Worm (Caenorhabditis elegans) whole organism, L3 larva: ENCODE measurements around the gene K08D10.11.

Experiments used
- R02D3.7 ChIP-seq: fragments of 150-350 bp; optimal IDR thresholded peaks from 2 replicates; lab custom pipeline; 2014; ENCODE audit warnings: missing biosample characterization, missing genetic modification characterization
- ZK546.5 ChIP-seq: sonication (generic microtip); optimal IDR thresholded peaks from 2 replicates; lab custom pipeline; 2017; ENCODE audit warnings: missing biosample characterization, missing genetic modification characterization
- egl-27 ChIP-seq: sonication (generic microtip); optimal IDR thresholded peaks from 4 replicates; lab custom pipeline; 2017; ENCODE audit warnings: missing biosample characterization, missing genetic modification reagents, missing genetic modification characterization
- fkh-10 ChIP-seq: sonication (generic microtip); optimal IDR thresholded peaks from 2 replicates; lab custom pipeline; 2017; ENCODE audit warnings: missing biosample characterization, missing genetic modification reagents, missing genetic modification characterization
- fkh-2 ChIP-seq: fragments of 150-350 bp; optimal IDR thresholded peaks from 2 replicates; lab custom pipeline; 2014; ENCODE audit warnings: missing biosample characterization, missing genetic modification reagents, missing genetic modification characterization
- lin-39 ChIP-seq: fragments of 150-350 bp; optimal IDR thresholded peaks from 2 replicates; lab custom pipeline; 2018; ENCODE audit warnings: missing biosample characterization, missing genetic modification reagents, missing genetic modification characterization
- nhr-12 ChIP-seq: fragments of 150-350 bp; optimal IDR thresholded peaks from 2 replicates; lab custom pipeline; 2014; ENCODE audit warnings: missing biosample characterization, missing genetic modification characterization
- nhr-76 ChIP-seq: fragments of 150-350 bp; sonication (generic microtip); optimal IDR thresholded peaks from 5 replicates; lab custom pipeline; 2014; ENCODE audit warnings: missing biosample characterization, missing genetic modification characterization
- pha-4 ChIP-seq: fragments of 150-350 bp; optimal IDR thresholded peaks from 2 replicates; lab custom pipeline; 2014; ENCODE audit warnings: missing biosample characterization, missing genetic modification reagents, missing genetic modification characterization
- ztf-4 ChIP-seq: fragments of 150-350 bp; optimal IDR thresholded peaks from 2 replicates; lab custom pipeline; 2014; ENCODE audit warnings: missing biosample characterization, missing genetic modification characterization

ce11 chrIV:4147891-4148290 lies 38.1 kb downstream of the K08D10.11 start:
- TF ChIP-seq fkh-10 (GFP tag; lab: Kevin White, UChicago): no peak
- no peak for TF ChIP-seq ztf-4
- TF ChIP-seq egl-27 (tag; lab: Kevin White, UChicago): no peak
- no peak for TF ChIP-seq fkh-2 (tag; lab: Kevin White, UChicago)
- no peak for TF ChIP-seq nhr-76 (tag; lab: Kevin White, UChicago)
- TF ChIP-seq ZK546.5 (tag; lab: Kevin White, UChicago): no peak
- no peak for TF ChIP-seq R02D3.7 (tag; lab: Kevin White, UChicago)
- no peak for TF ChIP-seq lin-39
- peak; percentile 42 for TF ChIP-seq pha-4 (tag; lab: Kevin White, UChicago)
- no peak for TF ChIP-seq nhr-12 (tag; lab: Kevin White, UChicago)
